Worm (Caenorhabditis elegans) whole organism, L1 larva: ENCODE measurements around the gene K05F6.4.
"Not testable (repeated sequence)": the region's sequence is repeated elsewhere in the genome, so short reads cannot be mapped to it uniquely, and the experiment has no call there.

Experiments
- C04F5.9 ChIP-seq: sonication (generic microtip); optimal IDR thresholded peaks from 2 replicates; lab custom pipeline; 2016; ENCODE audit warnings: missing genetic modification characterization, missing compliant biosample characterization
- C34B4.2 ChIP-seq: sonication (generic microtip); optimal IDR thresholded peaks from 2 replicates; lab custom pipeline; 2017; ENCODE audit warnings: mild to moderate bottlenecking, missing genetic modification characterization, missing compliant biosample characterization
- F16B12.6 ChIP-seq: fragments of 150-350 bp; optimal IDR thresholded peaks from 2 replicates; lab custom pipeline; 2014; ENCODE audit warnings: missing biosample characterization, missing genetic modification characterization
- alr-1 ChIP-seq: fragments of 200-800 bp; sonication (Bioruptor generic); optimal IDR thresholded peaks from 2 replicates; lab custom pipeline; 2018; ENCODE audit warnings: borderline replicate concordance, mild to moderate bottlenecking, missing genetic modification characterization, missing compliant biosample characterization
- ceh-63 ChIP-seq: fragments of 200-800 bp; sonication (Bioruptor generic); optimal IDR thresholded peaks from 2 replicates; lab custom pipeline; 2018; ENCODE audit warnings: mild to moderate bottlenecking, missing genetic modification characterization, missing compliant biosample characterization
- ceh-90 ChIP-seq: sonication (generic microtip); optimal IDR thresholded peaks from 2 replicates; lab custom pipeline; 2016; ENCODE audit warnings: missing genetic modification characterization, missing compliant biosample characterization
- ces-1 ChIP-seq: fragments of 150-350 bp; optimal IDR thresholded peaks from 2 replicates; lab custom pipeline; 2014; ENCODE audit warnings: missing biosample characterization, missing genetic modification reagents, missing genetic modification characterization
- egl-13 ChIP-seq: sonication (generic microtip); optimal IDR thresholded peaks from 2 replicates; lab custom pipeline; 2016; ENCODE audit warnings: missing genotype, missing genetic modification reagents, missing genetic modification characterization, missing compliant biosample characterization
- egl-27 ChIP-seq, 2 experiments: fragments of 150-350 bp in 1 of 2; sonication (generic microtip); optimal IDR thresholded peaks; 3 replicates each; lab custom pipeline; 2017 to 2018; ENCODE audit warnings: missing biosample characterization in 2 of 2, missing genetic modification characterization in 2 of 2, missing genetic modification reagents in 2 of 2
- elt-3 ChIP-seq, 6 experiments: fragments of 150-350 bp in 1 of 6; sonication (generic microtip); optimal IDR thresholded peaks; 2 replicates each; lab custom pipeline; 2017 to 2018; ENCODE audit warnings: missing biosample characterization in 6 of 6, missing genetic modification characterization in 6 of 6, inconsistent platforms in 1 of 6
- ets-5 ChIP-seq: fragments of 200-800 bp; sonication (Bioruptor generic); IDR thresholded peaks from 2 replicates; pipeline ENCODE4 v1.3.6; 2022; ENCODE audit warnings: missing genetic modification characterization, missing compliant biosample characterization
- fkh-10 ChIP-seq: sonication (generic microtip); optimal IDR thresholded peaks from 2 replicates; lab custom pipeline; 2017; ENCODE audit warnings: missing biosample characterization, missing genetic modification reagents, missing genetic modification characterization
- fkh-8 ChIP-seq: sonication (generic microtip); optimal IDR thresholded peaks from 2 replicates; lab custom pipeline; 2016; ENCODE audit warnings: mild to moderate bottlenecking, missing genetic modification characterization, missing compliant biosample characterization
- grh-1 ChIP-seq: fragments of 200-800 bp; sonication (Bioruptor generic); IDR thresholded peaks from 2 replicates; pipeline ENCODE4 v1.3.6; 2022; ENCODE audit warnings: missing genetic modification reagents, missing genetic modification characterization, missing compliant biosample characterization
- hlh-17 ChIP-seq: fragments of 200-800 bp; sonication (Bioruptor generic); optimal IDR thresholded peaks from 2 replicates; lab custom pipeline; 2018; ENCODE audit warnings: missing genetic modification characterization, mild to moderate bottlenecking, missing compliant biosample characterization, moderate library complexity, borderline replicate concordance
- hlh-4 ChIP-seq: sonication (generic microtip); optimal IDR thresholded peaks from 2 replicates; lab custom pipeline; 2016; ENCODE audit warnings: mild to moderate bottlenecking, missing genetic modification characterization, missing compliant biosample characterization
- hpl-2 ChIP-seq: fragments of 150-350 bp; optimal IDR thresholded peaks from 2 replicates; lab custom pipeline; 2014; ENCODE audit warnings: missing biosample characterization, missing genetic modification reagents, missing genetic modification characterization
- isw-1 ChIP-seq: fragments of 200-800 bp; sonication (Bioruptor generic); IDR thresholded peaks from 2 replicates; pipeline ENCODE4 v1.3.6; 2022; ENCODE audit warnings: missing genetic modification characterization, missing compliant biosample characterization
- lin-13 ChIP-seq: fragments of 150-350 bp; optimal IDR thresholded peaks from 2 replicates; lab custom pipeline; 2014; ENCODE audit warnings: missing biosample characterization, missing genetic modification reagents, missing genetic modification characterization
- lin-14 ChIP-seq: fragments of 200-800 bp; sonication (Bioruptor generic); optimal IDR thresholded peaks from 2 replicates; lab custom pipeline; 2018; ENCODE audit warnings: mild to moderate bottlenecking, missing genetic modification characterization, moderate library complexity, missing compliant biosample characterization
- lin-15B ChIP-seq: fragments of 150-350 bp; sonication (generic microtip); optimal IDR thresholded peaks from 3 replicates; lab custom pipeline; 2014; ENCODE audit warnings: missing biosample characterization, missing genetic modification characterization
- lin-35 ChIP-seq, 2 experiments: fragments of 150-350 bp; optimal IDR thresholded peaks; 2 replicates each; lab custom pipeline; 2014; ENCODE audit warnings: missing biosample characterization in 2 of 2, missing genetic modification characterization in 2 of 2, missing genetic modification reagents in 2 of 2
- lir-3 ChIP-seq: sonication (generic microtip); optimal IDR thresholded peaks from 2 replicates; lab custom pipeline; 2016; ENCODE audit warnings: mild to moderate bottlenecking, missing genetic modification characterization, moderate library complexity, missing compliant biosample characterization; ENCODE audit not compliant: poor library complexity
- mdl-1 ChIP-seq, 2 experiments: fragments of 150-350 bp; optimal IDR thresholded peaks; 2 replicates each; lab custom pipeline; 2014 to 2017; ENCODE audit warnings: missing biosample characterization in 2 of 2, missing genetic modification characterization in 2 of 2, inconsistent platforms in 1 of 2
- nhr-11 ChIP-seq: fragments of 150-350 bp; optimal IDR thresholded peaks from 2 replicates; lab custom pipeline; 2014; ENCODE audit warnings: missing biosample characterization, missing genetic modification characterization
- nhr-12 ChIP-seq: sonication (generic microtip); optimal IDR thresholded peaks from 2 replicates; lab custom pipeline; 2017; ENCODE audit warnings: missing biosample characterization, missing genetic modification characterization
- nhr-19 ChIP-seq: fragments of 200-800 bp; sonication (Bioruptor generic); conservative IDR thresholded peaks from 2 replicates; pipeline ENCODE4 v1.3.6; 2022; ENCODE audit warnings: missing genetic modification characterization, missing compliant biosample characterization
- nhr-237 ChIP-seq: fragments of 150-350 bp; optimal IDR thresholded peaks from 2 replicates; lab custom pipeline; 2014; ENCODE audit warnings: missing biosample characterization, missing genetic modification characterization
- nhr-47 ChIP-seq: sonication (generic microtip); optimal IDR thresholded peaks from 2 replicates; lab custom pipeline; 2016; ENCODE audit warnings: mild to moderate bottlenecking, missing genetic modification characterization, moderate library complexity, missing compliant biosample characterization
- nhr-77 ChIP-seq: fragments of 150-350 bp; optimal IDR thresholded peaks from 2 replicates; lab custom pipeline; 2014; ENCODE audit warnings: missing biosample characterization, missing genetic modification characterization
- pag-3 ChIP-seq: sonication (generic microtip); optimal IDR thresholded peaks from 2 replicates; lab custom pipeline; 2017; ENCODE audit warnings: missing genetic modification characterization, mild to moderate bottlenecking, missing compliant biosample characterization, antibody characterized with exemption, borderline replicate concordance; ENCODE audit not compliant: insufficient read depth
- pqm-1 ChIP-seq: sonication (generic microtip); optimal IDR thresholded peaks from 3 replicates; lab custom pipeline; 2017; ENCODE audit warnings: missing biosample characterization, missing genetic modification characterization
- skn-1 ChIP-seq: fragments of 150-350 bp; optimal IDR thresholded peaks from 2 replicates; lab custom pipeline; 2014; ENCODE audit warnings: missing biosample characterization, missing genetic modification characterization
- snu-23 ChIP-seq: sonication (generic microtip); optimal IDR thresholded peaks from 2 replicates; lab custom pipeline; 2016; ENCODE audit warnings: missing genetic modification characterization, missing compliant biosample characterization
- sptf-1 ChIP-seq: fragments of 150-350 bp; optimal IDR thresholded peaks from 2 replicates; lab custom pipeline; 2014; ENCODE audit warnings: missing biosample characterization, missing genetic modification characterization
- tbx-2 ChIP-seq: sonication (generic microtip); optimal IDR thresholded peaks from 2 replicates; lab custom pipeline; 2016; ENCODE audit warnings: missing genetic modification characterization, missing compliant biosample characterization
- unc-130 ChIP-seq: fragments of 150-350 bp; optimal IDR thresholded peaks from 2 replicates; lab custom pipeline; 2017; ENCODE audit warnings: missing biosample characterization, missing genetic modification characterization, inconsistent platforms
- unc-30 ChIP-seq: sonication (generic microtip); optimal IDR thresholded peaks from 2 replicates; lab custom pipeline; 2017; ENCODE audit warnings: missing biosample characterization, missing genetic modification characterization
- unc-98 ChIP-seq: fragments of 200-800 bp; sonication (Bioruptor generic); IDR thresholded peaks from 2 replicates; pipeline ENCODE4 v1.3.6; 2022; ENCODE audit warnings: missing genetic modification characterization, missing compliant biosample characterization
- vab-15 ChIP-seq: sonication (generic microtip); optimal IDR thresholded peaks from 2 replicates; lab custom pipeline; 2017; ENCODE audit warnings: missing genotype, mild to moderate bottlenecking, missing genetic modification characterization, missing compliant biosample characterization
- xbp-1 ChIP-seq: sonication (generic microtip); optimal IDR thresholded peaks from 2 replicates; lab custom pipeline; 2016; ENCODE audit warnings: missing genetic modification characterization, missing compliant biosample characterization
- zip-4 ChIP-seq: fragments of 200-800 bp; sonication (Bioruptor generic); optimal IDR thresholded peaks from 2 replicates; lab custom pipeline; 2018; ENCODE audit warnings: mild to moderate bottlenecking, missing genetic modification characterization, moderate library complexity, missing compliant biosample characterization
- ztf-4 ChIP-seq: fragments of 150-350 bp; optimal IDR thresholded peaks from 2 replicates; lab custom pipeline; 2014; ENCODE audit warnings: missing biosample characterization, missing genetic modification characterization

The K05F6.4 gene

ce11 chrII:1535931-1536330 lies 7.4 kb upstream of the K05F6.4 start, which contains the start of gene fbxb-43:
TSS of gene fbxb-43 (plus strand) at chrII:1536231.
- TF ChIP-seq ceh-63 (GFP tag; lab: Kevin White, UChicago) (no peak), vab-15 (no peak), unc-130 (tag; lab: Kevin White, UChicago) (no peak), lin-35 (GFP tag; optimal IDR thresholded peaks at IDR 0.05; lab: Kevin White, UChicago) (no peak), sptf-1 (no peak)

ce11 chrII:1537321-1537720 lies 6.0 kb upstream of the K05F6.4 start, which contains the start of gene fbxb-42:
TSS of gene fbxb-42 (plus strand) at chrII:1537621.
- no peak for TF ChIP-seq hpl-2
- no peak for TF ChIP-seq isw-1 (GFP tag; lab: Robert Waterston, UW)
- TF ChIP-seq ces-1 (GFP tag; lab: Kevin White, UChicago), result no peak
- no peak for TF ChIP-seq grh-1 (GFP tag; lab: Robert Waterston, UW)
- TF ChIP-seq C04F5.9 (tag; lab: Kevin White, UChicago), result no peak
- TF ChIP-seq nhr-77 (tag; lab: Kevin White, UChicago), result no peak
- TF ChIP-seq pag-3, result no peak
- no peak for TF ChIP-seq nhr-19 (GFP tag; lab: Robert Waterston, UW)
- TF ChIP-seq hlh-4 (tag; lab: Kevin White, UChicago), result no peak
- no peak for TF ChIP-seq F16B12.6
- no peak for TF ChIP-seq alr-1 (tag; lab: Kevin White, UChicago)
- TF ChIP-seq egl-13 (tag; lab: Kevin White, UChicago), result no peak

ce11 chrII:1538589-1538988 lies 4.7 kb upstream of the K05F6.4 start, which contains the start of gene fbxb-44:
TSS of gene fbxb-44 (plus strand) at chrII:1538889.
- no peak for TF ChIP-seq fkh-8 (tag; lab: Kevin White, UChicago)
- TF ChIP-seq ztf-4 (tag; lab: Kevin White, UChicago), result no peak
- TF ChIP-seq ceh-90 (tag; lab: Kevin White, UChicago), result no peak
- TF ChIP-seq ets-5, result no peak
- no peak for TF ChIP-seq nhr-237 (tag; lab: Kevin White, UChicago)
- TF ChIP-seq pag-3, result no peak
- no peak for TF ChIP-seq fkh-10 (GFP tag; lab: Kevin White, UChicago)
- TF ChIP-seq tbx-2, result no peak
- TF ChIP-seq nhr-47 (tag; lab: Kevin White, UChicago), result no peak
- TF ChIP-seq ceh-63 (GFP tag; lab: Kevin White, UChicago), result no peak
- no peak for TF ChIP-seq elt-3 (tag; optimal IDR thresholded peaks at IDR 0.05; lab: Kevin White, UChicago)
- TF ChIP-seq pqm-1 (tag; lab: Kevin White, UChicago), result no peak
- no peak for TF ChIP-seq lir-3 (tag; lab: Kevin White, UChicago)
- TF ChIP-seq egl-27 (tag; optimal IDR thresholded peaks at IDR 0.05; lab: Kevin White, UChicago), result no peak
- TF ChIP-seq zip-4, result no peak
- TF ChIP-seq skn-1 (tag; lab: Kevin White, UChicago), result no peak
- no peak for TF ChIP-seq snu-23 (GFP tag; lab: Kevin White, UChicago)

ce11 chrII:1540628-1541027 lies 2.7 kb upstream of the K05F6.4 start, which contains the start of gene poml-4:
TSS of gene poml-4 (plus strand) at chrII:1540928.
- not testable (repeated sequence) for TF ChIP-seq nhr-237 (tag; lab: Kevin White, UChicago); ets-5; hlh-4 (tag; lab: Kevin White, UChicago)

- no peak for TF ChIP-seq hlh-17 (GFP tag; lab: Kevin White, UChicago)
- TF ChIP-seq C34B4.2 (tag; lab: Kevin White, UChicago), result no peak
- no peak for TF ChIP-seq lin-14 (GFP tag; lab: Kevin White, UChicago)
- TF ChIP-seq nhr-12 (tag; lab: Kevin White, UChicago), result no peak
- TF ChIP-seq unc-30 (tag; lab: Kevin White, UChicago), result no peak
- TF ChIP-seq mdl-1 (tag; optimal IDR thresholded peaks at IDR 0.05; lab: Kevin White, UChicago), result no peak
- no peak for TF ChIP-seq lin-15B (tag; lab: Kevin White, UChicago)
- TF ChIP-seq unc-98 (GFP tag; lab: Robert Waterston, UW), result no peak
- TF ChIP-seq lin-13 (GFP tag; lab: Kevin White, UChicago), result no peak
- no peak for TF ChIP-seq pqm-1 (tag; lab: Kevin White, UChicago)
- TF ChIP-seq nhr-11, result no peak
- TF ChIP-seq xbp-1 (tag; lab: Kevin White, UChicago), result no peak
These were observed 2.3 kb downstream of the K05F6.4 start, which contains the start of gene K05F6.12 for ce11 chrII:1545625-1546024. TSS of gene K05F6.12 (plus strand) at chrII:1545925.
